Worm (Caenorhabditis elegans) whole organism, dauer: ENCODE data around the gene lact-5.

Experiments
- unc-62 ChIP-seq: sonication (generic microtip); optimal IDR thresholded peaks from 2 replicates; lab custom pipeline; 2017; ENCODE audit warnings: missing biosample characterization, missing genetic modification reagents, missing genetic modification characterization

The lact-5 gene

DNA sequence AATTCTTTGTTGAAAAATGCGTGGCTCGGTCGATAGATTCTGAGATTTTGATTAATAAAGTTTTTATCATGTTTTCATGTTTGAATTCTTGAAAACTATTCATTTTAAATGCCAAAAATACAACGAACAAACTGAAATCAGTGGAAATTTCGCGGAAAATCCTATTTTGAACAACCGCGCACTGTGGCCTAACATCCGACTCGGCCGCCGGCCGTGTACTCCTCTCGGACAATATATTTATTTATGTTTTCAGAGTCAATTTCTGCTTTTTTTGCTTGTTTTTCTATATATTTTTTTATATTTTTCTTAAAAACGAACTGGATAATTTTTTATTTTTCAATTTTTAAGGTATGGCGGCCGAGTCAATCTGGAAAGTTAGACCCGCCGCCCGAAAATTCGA is 30.3 kb downstream of the lact-5 start, which contains the start of gene F26G1.1:
Gene F26G1.1, plus strand, starts transcription at position 347 of the 400 bp plus-strand sequence.
- TF ChIP-seq unc-62 (GFP tag; lab: Kevin White, UChicago), result no peak

DNA sequence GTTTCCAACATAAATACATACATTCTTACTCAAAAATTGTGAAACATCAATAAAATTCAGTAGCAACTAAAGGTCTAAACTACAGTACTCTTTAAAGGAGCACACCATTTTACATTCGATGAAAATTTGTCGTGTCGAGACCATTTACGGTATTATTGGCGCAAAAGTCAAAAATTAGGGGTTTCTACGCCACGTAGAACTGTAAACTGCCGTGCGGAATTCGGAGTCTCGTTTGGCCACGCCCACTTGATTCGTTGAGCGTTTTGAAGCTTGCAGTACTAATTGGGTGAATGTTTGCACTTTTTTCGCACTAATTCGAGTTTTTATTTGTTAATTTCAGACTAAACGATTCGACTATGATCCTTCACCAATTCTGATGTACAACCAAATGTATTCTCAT is 30.9 kb downstream of the lact-5 start:
- no peak for TF ChIP-seq unc-62 (GFP tag; lab: Kevin White, UChicago)

DNA sequence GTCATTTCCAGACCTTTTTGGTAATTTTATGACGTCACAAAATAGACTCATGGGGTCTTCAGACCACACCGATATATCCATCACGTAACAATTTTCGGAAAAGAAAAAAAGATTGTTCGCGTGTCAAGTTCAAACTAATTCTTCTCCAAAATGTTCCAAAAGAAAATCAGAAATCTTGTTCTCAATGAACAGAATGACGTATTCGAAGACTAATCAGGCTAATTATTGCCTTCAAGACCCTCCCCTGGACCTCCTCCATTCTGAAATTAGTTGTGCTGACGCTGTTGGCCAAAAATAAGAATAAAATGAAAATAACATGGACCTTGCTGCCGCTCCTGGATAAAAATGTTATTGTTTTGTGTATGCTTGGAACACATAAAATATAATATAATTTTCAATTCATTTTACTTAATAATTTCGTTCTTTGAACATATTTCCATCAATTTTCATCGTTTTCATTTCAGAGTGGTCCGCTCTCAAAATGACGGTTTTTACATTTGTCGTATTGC is 31.6 kb downstream of the lact-5 start, which contains the start of gene F26G1.15:
Gene F26G1.15, plus strand, starts transcription at position 459 of the 509 bp plus-strand sequence.
- TF ChIP-seq unc-62 (GFP tag; lab: Kevin White, UChicago), result no peak

DNA sequence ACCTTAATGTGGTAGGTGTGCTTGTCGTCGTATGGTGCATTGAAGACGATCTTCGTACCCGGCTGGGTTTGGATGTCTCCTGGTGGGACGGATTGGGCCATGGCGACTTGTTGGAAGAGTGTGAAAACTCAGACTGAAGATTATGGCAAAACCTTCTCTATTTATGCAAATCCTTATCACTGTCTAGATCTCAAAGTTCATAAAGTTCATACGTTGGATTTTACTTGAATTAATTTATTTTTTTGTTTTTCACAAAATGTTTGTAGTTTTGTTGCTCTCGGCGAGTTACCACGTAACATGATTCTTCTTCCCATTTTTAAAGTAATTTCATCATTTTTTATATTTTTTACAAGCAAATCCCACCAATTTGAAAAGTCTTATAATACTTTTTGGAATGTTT is 35.4 kb downstream of the lact-5 start, which contains the start of gene msp-3:
Gene msp-3, minus strand, starts transcription at position 101 of the 400 bp plus-strand sequence.
- TF ChIP-seq unc-62 (GFP tag; lab: Kevin White, UChicago), result no peak

DNA sequence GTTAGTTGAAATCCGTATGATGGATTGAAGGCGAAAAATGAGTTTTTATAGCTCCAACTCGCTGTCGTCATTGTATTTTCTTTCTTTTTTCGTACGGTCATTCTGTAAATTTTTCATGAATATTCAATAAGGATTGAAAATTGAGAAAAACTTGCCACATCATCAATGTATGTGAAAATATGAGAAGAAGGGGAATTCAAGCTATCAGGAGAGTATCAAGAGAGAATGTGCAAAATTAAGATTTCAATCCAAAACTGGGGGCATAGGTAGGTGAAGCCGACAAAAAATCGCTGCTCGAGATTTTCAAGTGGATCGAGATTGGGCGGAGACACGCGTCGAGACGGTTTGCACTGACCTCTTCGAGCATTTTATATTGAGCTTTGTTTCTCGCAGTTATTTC is 37.1 kb downstream of the lact-5 start, which contains the start of gene nep-12:
Gene nep-12, minus strand, starts transcription at position 101 of the 400 bp plus-strand sequence.
- TF ChIP-seq unc-62 (GFP tag; lab: Kevin White, UChicago), result no peak

DNA sequence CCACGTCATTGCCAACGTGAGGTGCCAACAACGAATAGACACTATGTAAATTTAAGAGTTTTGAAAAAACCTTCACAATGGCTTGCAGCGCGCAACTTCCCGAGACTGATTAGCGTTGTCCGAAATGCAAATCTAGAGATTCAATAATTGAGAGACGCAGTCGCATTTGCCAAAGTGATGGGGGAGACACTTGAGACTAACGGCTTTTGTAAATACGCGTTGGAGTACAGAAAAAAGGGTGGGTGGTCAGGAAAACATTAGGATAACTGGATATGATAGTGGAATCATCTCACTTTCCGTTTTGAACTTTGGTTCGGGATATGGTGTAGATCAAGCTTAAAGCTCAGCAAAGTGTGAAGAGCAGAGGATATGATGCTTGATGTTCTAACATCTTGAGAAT is 41.8 kb downstream of the lact-5 start:
- TF ChIP-seq unc-62 (GFP tag; lab: Kevin White, UChicago), result no peak

DNA sequence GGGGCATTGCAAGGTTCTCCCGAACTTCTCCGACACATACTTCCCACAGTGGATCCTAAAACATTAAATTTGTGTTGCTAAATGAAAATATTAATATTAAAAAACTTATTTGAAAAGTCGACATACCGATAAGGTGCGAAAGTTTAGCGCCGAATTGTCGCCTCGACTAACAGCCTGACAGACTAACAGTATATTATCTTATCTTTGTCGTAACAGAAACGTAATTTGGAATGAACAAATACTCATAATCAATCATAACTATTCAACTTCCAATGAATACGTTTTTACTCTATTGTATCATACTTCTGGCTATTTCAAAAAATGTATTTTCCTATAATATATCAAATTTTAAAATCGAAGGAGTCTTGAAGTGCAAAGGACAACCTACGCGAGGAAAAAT is 44.6 kb downstream of the lact-5 start, which contains the start of gene F26G1.11:
Gene F26G1.11, plus strand, starts transcription at position 205 of the 400 bp plus-strand sequence.
- no peak for TF ChIP-seq unc-62 (GFP tag; lab: Kevin White, UChicago)

DNA sequence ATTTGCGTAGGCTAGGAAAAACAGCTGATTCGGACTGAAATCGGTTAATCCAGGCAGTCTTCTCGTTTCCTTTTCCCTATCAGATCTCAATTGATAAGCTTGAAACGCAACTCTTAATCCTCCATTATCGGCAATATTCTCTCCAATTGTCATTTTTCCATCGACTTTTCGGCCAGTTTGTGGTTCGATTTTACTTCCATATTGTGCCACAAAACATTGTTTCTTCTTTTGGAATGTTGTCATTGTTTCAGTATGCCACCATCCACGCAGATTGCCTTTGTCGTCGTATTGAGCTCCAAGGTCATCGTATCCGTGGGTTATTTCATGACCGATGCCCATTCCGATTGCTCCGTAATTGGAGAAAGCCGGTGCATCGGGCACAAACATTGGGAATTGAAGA is 45.7 kb downstream of the lact-5 start:
- no peak for TF ChIP-seq unc-62 (GFP tag; lab: Kevin White, UChicago)

DNA sequence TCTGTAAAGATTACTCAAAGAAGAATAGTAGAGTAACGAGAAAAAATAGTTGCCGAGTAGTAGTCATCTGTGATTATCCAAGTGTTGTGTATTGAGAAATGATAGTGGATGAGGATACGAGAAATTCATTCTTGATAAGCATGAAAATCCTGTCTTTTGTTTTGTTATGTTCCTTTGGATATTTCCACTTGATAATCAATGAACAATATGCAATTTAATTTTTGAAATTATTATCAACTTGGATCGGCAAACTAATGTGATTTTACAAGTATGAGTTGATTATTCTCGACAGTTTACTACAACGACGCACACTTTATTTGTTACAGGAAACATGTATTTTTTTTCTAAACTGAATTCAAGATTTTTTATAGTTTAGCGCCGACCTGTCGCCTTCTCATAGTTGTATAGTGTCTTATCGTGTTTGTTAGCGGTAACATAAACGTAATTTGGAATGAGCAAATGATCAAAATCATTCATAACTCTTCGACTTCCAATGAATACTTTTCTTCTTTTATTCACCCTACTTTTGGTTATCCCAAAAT is 47.6 kb downstream of the lact-5 start, which contains the start of the genes F26G1.9 and F26G1.10:
Gene F26G1.9, minus strand, starts transcription at position 101 of the 542 bp plus-strand sequence.
Gene F26G1.10, plus strand, starts transcription at position 492 of the 542 bp plus-strand sequence.
- TF ChIP-seq unc-62 (GFP tag; lab: Kevin White, UChicago), result no peak

DNA sequence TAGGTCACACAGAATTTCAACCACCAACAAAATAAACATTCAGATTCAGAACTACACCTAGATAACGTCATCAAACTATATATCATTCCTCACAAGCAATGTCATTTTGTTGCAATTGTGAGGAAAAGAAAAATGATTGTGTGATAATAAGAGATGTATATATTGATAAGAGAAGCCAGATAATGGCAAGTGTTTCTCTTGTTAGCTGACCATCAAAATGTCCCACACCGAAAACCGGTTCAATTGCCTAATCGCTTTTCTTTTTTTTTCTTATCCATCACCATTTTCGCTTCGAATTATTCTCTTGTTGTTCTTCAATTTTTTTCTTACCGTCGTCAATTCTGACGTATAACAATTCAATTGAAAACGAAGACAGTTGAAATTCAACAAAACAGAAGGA is 49.1 kb downstream of the lact-5 start:
- TF ChIP-seq unc-62 (GFP tag; lab: Kevin White, UChicago), result no peak

DNA sequence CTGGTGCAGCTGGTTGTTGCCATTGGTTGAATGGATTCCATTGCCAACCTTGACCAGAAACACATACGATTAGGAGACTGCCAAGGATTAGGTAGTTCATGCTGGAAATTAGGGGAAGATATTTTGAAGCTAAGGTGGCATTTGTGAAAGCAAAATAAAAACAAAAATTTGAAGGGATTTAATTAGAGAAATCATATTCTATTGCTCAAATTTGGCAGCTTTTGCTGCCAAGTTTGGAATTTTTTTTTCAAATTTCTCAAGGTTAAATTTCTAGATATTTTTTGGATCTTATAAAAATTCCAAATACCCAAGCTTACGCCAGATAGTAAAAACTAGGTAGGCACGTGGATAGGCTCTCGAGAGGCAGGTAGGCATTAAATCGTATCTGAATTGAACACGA is 50.3 kb downstream of the lact-5 start, which contains the start of gene F26G1.5:
Gene F26G1.5, minus strand, starts transcription at position 101 of the 400 bp plus-strand sequence.
- TF ChIP-seq unc-62 (GFP tag; lab: Kevin White, UChicago), result no peak

DNA sequence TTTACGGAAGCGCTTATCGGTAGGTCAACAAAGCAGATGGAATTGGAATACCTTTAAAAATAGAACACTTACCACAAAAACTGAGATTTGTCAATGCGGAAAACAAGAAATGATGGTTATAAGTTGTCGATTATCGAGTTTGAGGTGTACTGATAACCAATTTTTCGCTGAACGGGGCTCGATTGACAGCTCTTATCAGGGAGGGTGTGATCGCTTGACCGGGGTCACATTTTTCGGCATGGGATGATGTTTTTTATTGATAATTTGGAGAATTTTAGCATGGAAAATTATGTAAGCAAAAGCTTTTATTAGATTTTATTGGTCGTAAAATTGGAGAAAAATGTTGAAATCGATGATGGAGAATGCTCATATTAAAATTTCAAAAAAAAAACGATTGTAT is 51.7 kb downstream of the lact-5 start:
- no peak for TF ChIP-seq unc-62 (GFP tag; lab: Kevin White, UChicago)

DNA sequence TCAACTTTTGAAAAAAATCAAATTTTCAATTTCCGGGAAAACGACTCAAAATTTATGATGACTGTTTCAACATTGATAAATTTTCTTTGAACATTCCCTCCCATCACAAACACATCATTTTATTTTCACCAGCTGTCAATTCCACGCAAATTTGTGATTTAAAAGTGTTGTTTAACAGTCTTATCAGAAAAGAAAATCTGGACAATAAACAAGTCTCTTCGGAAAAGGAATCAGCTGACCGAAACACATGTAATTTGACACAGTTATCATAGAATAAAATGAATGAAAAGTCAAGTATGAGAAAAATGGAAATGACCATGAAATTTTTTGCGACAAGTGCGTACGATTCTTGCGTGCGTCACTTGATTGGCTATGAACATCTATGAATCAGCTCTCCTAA is 52.4 kb downstream of the lact-5 start:
- TF ChIP-seq unc-62 (GFP tag; lab: Kevin White, UChicago), result no peak
